Fruit fly (Drosophila melanogaster) ovary, adult (tissue): ENCODE measurements around the gene IntS10.
A peak's percentile ranks its signal among the peaks of the same experiment; 100 is the strongest.

Experiments
- CG17801 ChIP-seq: fragments of 200-800 bp; optimal IDR thresholded peaks from 2 replicates; lab custom pipeline; 2019; ENCODE audit warnings: missing biosample characterization, mild to moderate bottlenecking, missing genetic modification characterization, moderate library complexity; ENCODE audit not compliant: partially characterized antibody

The IntS10 gene

dm6 chr3L:3809943-3810342, 3.4 kb downstream of the IntS10 start, which contains the start of gene CG32262:
TSS of gene CG32262 (minus strand) at chr3L:3810196.
- TF ChIP-seq CG17801 (GFP tag; lab: Kevin White, UChicago): no peak

- no peak for TF ChIP-seq CG17801 (GFP tag; lab: Kevin White, UChicago)
Measured at dm6 chr3L:3811089-3811488, 4.6 kb downstream of the IntS10 start, which contains the start of the genes CG32263 and PIG-B. TSS of gene CG32263 (minus strand) at chr3L:3811114. TSS of gene PIG-B (plus strand) at chr3L:3811263.

dm6 chr3L:3814010-3814833, 7.7 kb downstream of the IntS10 start, which contains the start of gene Scsalpha1:
TSS of gene Scsalpha1 (plus strand) at chr3L:3814211.
- peak; percentile 49 for TF ChIP-seq CG17801 (GFP tag; lab: Kevin White, UChicago)

dm6 chr3L:3816254-3816653, 9.7 kb downstream of the IntS10 start, which contains the start of gene Acp63F:
TSS of gene Acp63F (minus strand) at chr3L:3816354.
- no peak for TF ChIP-seq CG17801 (GFP tag; lab: Kevin White, UChicago)

dm6 chr3L:3816772-3817483, 10.4 kb downstream of the IntS10 start:
- TF ChIP-seq CG17801 (GFP tag; lab: Kevin White, UChicago): no peak

- peak; percentile 27 for TF ChIP-seq CG17801 (GFP tag; lab: Kevin White, UChicago)
Measured at dm6 chr3L:3818566-3819325, 12.2 kb downstream of the IntS10 start, which contains the start of gene enc. TSS of gene enc (plus strand) at chr3L:3818679.

- no peak for TF ChIP-seq CG17801 (GFP tag; lab: Kevin White, UChicago)
Measured at dm6 chr3L:3824790-3825484, 18.4 kb downstream of the IntS10 start, which contains the start of gene Rdh. TSS of gene Rdh (plus strand) at chr3L:3825449.

- no peak for TF ChIP-seq CG17801 (GFP tag; lab: Kevin White, UChicago)
Measured at dm6 chr3L:3825485-3825813, 18.9 kb downstream of the IntS10 start.

dm6 chr3L:3825884-3826283, 19.4 kb downstream of the IntS10 start:
- no peak for TF ChIP-seq CG17801 (GFP tag; lab: Kevin White, UChicago)

- no peak for TF ChIP-seq CG17801 (GFP tag; lab: Kevin White, UChicago)
Measured at dm6 chr3L:3826541-3826940, 20.0 kb downstream of the IntS10 start.

- no peak for TF ChIP-seq CG17801 (GFP tag; lab: Kevin White, UChicago)
Measured at dm6 chr3L:3828111-3828510, 21.6 kb downstream of the IntS10 start.

- no peak for TF ChIP-seq CG17801 (GFP tag; lab: Kevin White, UChicago)
Measured at dm6 chr3L:3842981-3843701, 36.6 kb downstream of the IntS10 start.

dm6 chr3L:3845815-3846375, 39.4 kb downstream of the IntS10 start, which contains the start of gene Awh:
TSS of gene Awh (plus strand) at chr3L:3846206.
- no peak for TF ChIP-seq CG17801 (GFP tag; lab: Kevin White, UChicago)
